Worm (Caenorhabditis elegans) whole organism, late embryonic: ENCODE data around the gene met-2.
"Not testable (repeated sequence)": the region's sequence is repeated elsewhere in the genome, so short reads cannot be mapped to it uniquely, and the experiment has no call there.

ENCODE experiments used
- ama-1 ChIP-seq: fragments of 150-350 bp; optimal IDR thresholded peaks from 2 replicates; lab custom pipeline; 2014
- ceh-19 ChIP-seq: fragments of 200-800 bp; sonication (Bioruptor generic); optimal IDR thresholded peaks from 2 replicates; lab custom pipeline; 2018; ENCODE audit warnings: mild to moderate bottlenecking, missing genetic modification characterization, missing compliant biosample characterization
- dve-1 ChIP-seq: sonication (generic microtip); optimal IDR thresholded peaks from 2 replicates; lab custom pipeline; 2017; ENCODE audit warnings: antibody characterized with exemption, mild to moderate bottlenecking, missing genetic modification characterization, missing compliant biosample characterization
- elt-2 ChIP-seq: sonication (generic microtip); optimal IDR thresholded peaks from 2 replicates; lab custom pipeline; 2016; ENCODE audit warnings: missing genetic modification reagents, missing genetic modification characterization, missing compliant biosample characterization
- nfya-1 ChIP-seq: sonication (generic microtip); optimal IDR thresholded peaks from 2 replicates; lab custom pipeline; 2017; ENCODE audit warnings: missing genetic modification characterization, mild to moderate bottlenecking, missing compliant biosample characterization, antibody characterized with exemption, moderate library complexity
- nhr-11 ChIP-seq: fragments of 150-350 bp; optimal IDR thresholded peaks from 2 replicates; lab custom pipeline; 2014; ENCODE audit warnings: missing biosample characterization, missing genetic modification characterization
- nhr-232 ChIP-seq: sonication (generic microtip); optimal IDR thresholded peaks from 2 replicates; lab custom pipeline; 2016; ENCODE audit warnings: missing genetic modification characterization, missing compliant biosample characterization
- pat-9 ChIP-seq: fragments of 200-800 bp; sonication (Bioruptor generic); optimal IDR thresholded peaks from 2 replicates; lab custom pipeline; 2018; ENCODE audit warnings: mild to moderate bottlenecking, missing genetic modification characterization, moderate library complexity, missing compliant biosample characterization
- pqm-1 ChIP-seq: sonication (generic microtip); optimal IDR thresholded peaks from 2 replicates; lab custom pipeline; 2016; ENCODE audit warnings: missing genetic modification characterization, missing compliant biosample characterization

- TF ChIP-seq nfya-1; pat-9 (tag; lab: Kevin White, UChicago); nhr-11 (tag; lab: Kevin White, UChicago); elt-2; dve-1 (tag; lab: Kevin White, UChicago); pqm-1 (tag; lab: Kevin White, UChicago); ceh-19 (GFP tag; lab: Kevin White, UChicago); ama-1 (lab: Kevin White, UChicago); nhr-232 (tag; lab: Kevin White, UChicago): not testable (repeated sequence)
These were observed 35.7 kb upstream of the met-2 start, which contains the start of gene clc-28 for ce11 chrIII:8339372-8339771.
